Worm (Caenorhabditis elegans): ENCODE data around the gene lelo-3.

The lelo-3 gene

DNA sequence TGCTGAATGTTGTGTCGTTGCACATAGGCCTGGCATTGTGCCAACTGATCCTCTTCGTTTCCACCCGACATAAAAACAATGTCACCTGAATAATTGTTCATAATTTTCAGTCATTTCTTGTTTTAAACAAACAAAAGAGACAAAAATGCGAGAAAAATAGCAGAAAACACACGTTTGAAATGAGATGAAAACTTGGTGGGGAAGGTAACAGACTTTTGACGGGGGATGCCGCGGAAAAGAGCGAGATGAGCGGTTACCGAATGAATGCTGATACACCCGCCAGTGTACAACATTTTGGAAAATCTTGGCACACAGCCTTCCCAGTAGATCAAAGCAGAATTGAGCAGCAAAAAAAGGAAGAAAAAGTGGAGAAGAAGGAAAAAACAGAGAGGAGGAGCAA, 44.6 kb downstream of the lelo-3 start, which contains the start of gene kin-2:
TSS of gene kin-2 (minus strand) at position 101 of the 400 bp plus-strand sequence.
- no peak for TF ChIP-seq tag-97 (GFP tag; IDR thresholded peaks at IDR 0.05)
- TF ChIP-seq vab-7 (GFP tag; IDR thresholded peaks at IDR 0.05): no peak
- no peak for TF ChIP-seq Y5F2A.4 (GFP tag; optimal IDR thresholded peaks at IDR 0.05)
- TF ChIP-seq daf-16 (GFP tag; optimal IDR thresholded peaks at IDR 0.05): no peak
- TF ChIP-seq daf-16 (tag; optimal IDR thresholded peaks at IDR 0.05): no peak
- TF ChIP-seq ZK546.5 (tag; optimal IDR thresholded peaks at IDR 0.05): no peak
- TF ChIP-seq set-16 (GFP tag; IDR thresholded peaks at IDR 0.05): no peak
- no peak for TF ChIP-seq madf-5 (GFP tag; IDR thresholded peaks at IDR 0.05)
- TF ChIP-seq lin-13 (GFP tag; optimal IDR thresholded peaks at IDR 0.05): no peak
- TF ChIP-seq nhr-102 (tag; optimal IDR thresholded peaks at IDR 0.05): no peak
- TF ChIP-seq mdl-1 (tag; optimal IDR thresholded peaks at IDR 0.05): no peak
- TF ChIP-seq jun-1 (tag; optimal IDR thresholded peaks at IDR 0.05): no peak
- TF ChIP-seq F44E2.7 (GFP tag; IDR thresholded peaks at IDR 0.05): no peak
- TF ChIP-seq nhr-111 (GFP tag; optimal IDR thresholded peaks at IDR 0.05): no peak

DNA sequence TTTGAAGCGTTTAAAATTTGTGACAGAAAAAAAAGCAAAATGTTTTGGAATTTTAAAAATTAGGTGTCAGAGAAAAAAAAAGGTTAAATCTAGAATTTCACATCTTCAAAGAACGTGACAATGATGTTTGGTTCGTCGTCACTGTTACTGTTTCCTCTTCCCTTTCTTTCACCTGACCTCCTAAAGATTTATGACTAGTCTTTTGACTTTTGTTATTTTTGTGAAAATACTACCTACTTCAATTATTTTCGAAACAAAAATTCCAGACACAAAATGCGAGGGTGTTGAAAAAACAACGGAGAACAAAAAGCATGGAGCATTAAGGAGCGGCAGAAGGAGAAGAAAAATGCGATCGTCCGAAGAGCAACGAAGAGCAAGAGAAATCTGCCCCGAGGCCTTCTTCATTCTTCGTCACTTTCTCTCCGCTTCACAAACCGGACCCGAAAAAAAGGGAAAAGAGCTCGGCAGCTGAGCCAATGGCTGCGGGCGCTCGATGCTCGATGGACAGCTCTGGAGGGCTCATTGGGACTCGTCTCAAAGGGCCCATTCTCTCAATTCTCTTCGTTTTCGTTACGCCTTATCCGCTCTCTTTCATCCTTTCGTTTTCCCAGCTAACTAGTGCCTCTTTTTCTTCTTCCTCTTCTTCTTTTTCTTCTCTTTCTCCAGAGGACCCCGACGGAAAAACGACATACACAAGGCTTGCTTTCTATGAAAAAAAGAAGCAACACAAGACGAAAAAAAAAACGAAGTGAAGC, 46.0 kb downstream of the lelo-3 start:
- TF ChIP-seq nhr-6 (tag; optimal IDR thresholded peaks at IDR 0.05) (no peak), Y75B8A.6 (GFP tag; IDR thresholded peaks at IDR 0.05) (no peak), nhr-41 (GFP tag; IDR thresholded peaks at IDR 0.05) (no peak), egl-43 (GFP tag; IDR thresholded peaks at IDR 0.05) (0 out of 2 replicates have a peak, but pooled peaks have one; percentile 42), ceh-20 (GFP tag; IDR thresholded peaks at IDR 0.05) (no peak), lin-38 (GFP tag; IDR thresholded peaks at IDR 0.05) (no peak), zfp-2 (tag; optimal IDR thresholded peaks at IDR 0.05) (no peak), nhr-111 (GFP tag; optimal IDR thresholded peaks at IDR 0.05) (no peak), mxl-3 (GFP tag; optimal IDR thresholded peaks at IDR 0.05) (no peak), daf-8 (GFP tag; IDR thresholded peaks at IDR 0.05) (no peak), mdl-1 (tag; optimal IDR thresholded peaks at IDR 0.05) (no peak), nhr-25 (tag; optimal IDR thresholded peaks at IDR 0.05; ENCODE audit: borderline replicate concordance, insufficient read depth) (no peak), ceh-62 (tag; optimal IDR thresholded peaks at IDR 0.05) (no peak), F37D6.2 (tag; optimal IDR thresholded peaks at IDR 0.05) (peak; percentile 53), snpc-4 (tag; optimal IDR thresholded peaks at IDR 0.05) (no peak), arid-1 (GFP tag; conservative IDR thresholded peaks at IDR 0.05) (no peak), dmd-8 (GFP tag; IDR thresholded peaks at IDR 0.05) (no peak), zip-11 (GFP tag; IDR thresholded peaks at IDR 0.05) (no peak), T20F7.1 (GFP tag; optimal IDR thresholded peaks at IDR 0.05) (no peak), R02D3.7 (tag; optimal IDR thresholded peaks at IDR 0.05) (no peak), nhr-28 (tag; optimal IDR thresholded peaks at IDR 0.05) (no peak), hlh-11 (tag; optimal IDR thresholded peaks at IDR 0.05) (peak; percentile 31), mxl-2 (GFP tag; conservative IDR thresholded peaks at IDR 0.05) (no peak), attf-4 (tag; optimal IDR thresholded peaks at IDR 0.05) (no peak), daf-19 (GFP tag; conservative IDR thresholded peaks at IDR 0.05) (no peak), lin-29 (GFP tag; IDR thresholded peaks at IDR 0.05) (no peak), F44E2.7 (GFP tag; IDR thresholded peaks at IDR 0.05) (no peak), lin-1 (GFP tag; IDR thresholded peaks at IDR 0.05) (no peak), php-3 (GFP tag; IDR thresholded peaks at IDR 0.05) (no peak), nhr-102 (tag; optimal IDR thresholded peaks at IDR 0.05) (no peak), ceh-28 (tag; optimal IDR thresholded peaks at IDR 0.05) (no peak), ceh-44 (GFP tag; IDR thresholded peaks at IDR 0.05) (no peak), nhr-10 (tag; optimal IDR thresholded peaks at IDR 0.05) (no peak), ztf-7 (tag; optimal IDR thresholded peaks at IDR 0.05) (no peak), Y48G9A.11 (GFP tag; IDR thresholded peaks at IDR 0.05) (no peak), gei-8 (GFP tag; optimal IDR thresholded peaks at IDR 0.05) (no peak), pha-4 (GFP tag; IDR thresholded peaks at IDR 0.05) (peak; percentile 24; the same call in 1 of the 2 replicates), pha-4 (tag; optimal IDR thresholded peaks at IDR 0.05) (no peak), jun-1 (tag; optimal IDR thresholded peaks at IDR 0.05) (no peak), zip-2 (tag; optimal IDR thresholded peaks at IDR 0.05) (no peak)

Measured in whole organism, L4 larva.